Worm (Caenorhabditis elegans) whole organism, L4/young adult: ENCODE measurements around the gene chtb-3.

Experiments
- W03F9.2 ChIP-seq: fragments of 150-350 bp; optimal IDR thresholded peaks from 2 replicates; lab custom pipeline; 2014; ENCODE audit warnings: missing biosample characterization, missing genetic modification characterization
- dao-5 ChIP-seq: sonication (generic microtip); optimal IDR thresholded peaks from 2 replicates; lab custom pipeline; 2016; ENCODE audit warnings: missing genotype, missing genetic modification characterization, moderate library complexity, missing compliant biosample characterization
- him-1 ChIP-seq: sonication (generic microtip); optimal IDR thresholded peaks from 2 replicates; lab custom pipeline; 2016; ENCODE audit warnings: missing genotype, missing genetic modification reagents, missing genetic modification characterization, missing compliant biosample characterization

Gene chtb-3

DNA sequence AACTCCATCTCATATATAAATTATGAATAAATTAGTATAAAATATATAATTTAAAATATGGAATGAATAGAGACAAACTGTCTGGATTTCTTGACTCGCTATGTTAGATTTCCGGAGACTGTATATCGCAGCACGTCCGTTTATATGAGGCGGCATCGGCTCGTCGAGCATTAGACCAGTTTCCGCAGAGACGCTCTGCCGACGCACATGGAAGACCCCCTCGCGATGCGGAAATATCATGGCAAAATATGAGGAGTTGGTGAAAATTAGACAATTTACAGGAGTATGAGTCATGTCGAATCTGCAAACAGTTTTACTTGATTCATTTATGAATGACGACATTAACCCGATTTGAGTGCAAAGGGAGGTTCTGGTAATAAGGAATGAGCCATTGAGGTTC, at the start of gene chtb-3:
TSS of gene chtb-3 (minus strand) at position 101 of the 400 bp plus-strand sequence.
- no peak for TF ChIP-seq him-1
- no peak for TF ChIP-seq dao-5 (tag; lab: Kevin White, UChicago)
- TF ChIP-seq W03F9.2 (tag; lab: Kevin White, UChicago): no peak

DNA sequence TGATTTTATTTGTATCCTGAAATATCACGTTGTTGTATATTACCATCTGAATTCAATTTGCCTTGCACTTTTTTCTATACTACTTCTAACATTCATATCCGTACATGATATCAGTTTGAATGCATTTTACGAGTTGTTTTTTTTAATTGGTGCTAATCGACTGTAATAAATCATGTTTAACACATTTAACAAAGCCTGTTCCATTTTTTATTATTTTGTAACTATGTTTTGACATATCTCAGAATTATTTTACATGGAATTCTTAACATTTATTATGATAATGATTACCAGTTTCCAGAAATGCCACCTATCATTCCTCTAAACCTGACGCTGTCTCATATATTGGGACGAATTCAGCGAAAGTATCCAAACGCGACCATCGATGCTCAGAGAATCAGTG, 46.3 kb upstream of the chtb-3 start, which contains the start of gene C03B1.3:
TSS of gene C03B1.3 (plus strand) at position 301 of the 400 bp plus-strand sequence.
- TF ChIP-seq him-1 (no peak), dao-5 (tag; lab: Kevin White, UChicago) (no peak)

DNA sequence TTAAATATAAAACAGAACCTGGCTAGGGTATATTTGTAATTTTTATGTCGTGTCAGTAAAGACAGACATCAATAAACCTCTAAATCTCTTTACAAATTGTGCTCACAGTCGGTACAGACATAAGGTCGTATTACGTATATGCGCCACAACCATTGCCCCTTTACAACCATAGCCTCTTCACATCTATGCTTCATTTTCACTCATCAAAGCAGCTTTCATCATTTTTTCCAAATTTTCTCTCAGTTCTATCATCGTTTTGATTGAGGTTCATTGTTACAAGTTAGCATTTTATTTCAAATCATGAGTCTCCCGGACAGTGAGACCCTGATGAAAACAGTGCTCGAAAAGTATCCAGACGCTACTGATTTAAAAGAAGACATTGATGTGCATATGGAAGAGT, 44.8 kb upstream of the chtb-3 start, which contains the start of gene C03B1.4:
TSS of gene C03B1.4 (plus strand) at position 301 of the 400 bp plus-strand sequence.
- TF ChIP-seq him-1 (no peak), W03F9.2 (tag; lab: Kevin White, UChicago) (no peak), dao-5 (tag; lab: Kevin White, UChicago) (no peak)

DNA sequence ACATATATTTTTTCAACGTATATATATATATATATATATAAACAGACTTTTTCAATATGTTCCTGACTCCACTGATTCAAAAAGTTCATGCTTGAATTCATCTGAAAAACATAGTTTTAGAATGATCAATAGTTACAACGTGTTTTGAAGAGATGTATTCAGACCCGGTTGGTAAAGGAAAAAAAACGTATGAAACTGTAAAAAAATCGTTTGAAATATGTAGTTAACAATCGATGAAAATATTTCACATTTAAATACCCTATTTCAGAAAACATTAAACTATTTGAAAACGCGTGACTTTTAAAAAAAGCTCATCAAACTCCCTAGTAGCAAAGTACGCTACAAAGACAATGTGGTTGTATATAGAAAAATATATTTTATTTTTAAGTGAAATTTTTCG, 41.2 kb upstream of the chtb-3 start, which contains the start of gene C03B1.14:
TSS of gene C03B1.14 (minus strand) at position 101 of the 400 bp plus-strand sequence.
- TF ChIP-seq him-1: no peak
- no peak for TF ChIP-seq dao-5 (tag; lab: Kevin White, UChicago)
- no peak for TF ChIP-seq W03F9.2 (tag; lab: Kevin White, UChicago)

DNA sequence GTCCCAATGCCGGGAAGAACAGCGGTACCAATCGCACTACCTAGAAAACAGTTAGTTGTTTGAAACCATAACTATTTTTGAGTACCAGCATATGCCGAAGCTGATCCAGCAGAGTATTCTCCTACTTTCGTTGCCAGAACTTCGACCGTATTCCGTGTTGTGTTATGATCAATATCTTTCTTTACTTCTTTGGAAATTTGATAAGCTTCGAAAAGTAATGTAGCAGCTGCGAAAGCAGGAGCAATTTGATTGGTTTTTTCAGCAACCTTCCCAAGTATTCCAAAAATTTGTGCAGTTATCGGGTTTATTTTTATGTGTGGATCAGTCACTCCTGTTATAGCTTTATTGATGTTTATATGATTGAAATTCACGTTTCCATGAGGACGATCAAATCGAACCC, 40.6 kb upstream of the chtb-3 start:
- no peak for TF ChIP-seq W03F9.2 (tag; lab: Kevin White, UChicago)
- no peak for TF ChIP-seq him-1
- TF ChIP-seq dao-5 (tag; lab: Kevin White, UChicago): no peak

DNA sequence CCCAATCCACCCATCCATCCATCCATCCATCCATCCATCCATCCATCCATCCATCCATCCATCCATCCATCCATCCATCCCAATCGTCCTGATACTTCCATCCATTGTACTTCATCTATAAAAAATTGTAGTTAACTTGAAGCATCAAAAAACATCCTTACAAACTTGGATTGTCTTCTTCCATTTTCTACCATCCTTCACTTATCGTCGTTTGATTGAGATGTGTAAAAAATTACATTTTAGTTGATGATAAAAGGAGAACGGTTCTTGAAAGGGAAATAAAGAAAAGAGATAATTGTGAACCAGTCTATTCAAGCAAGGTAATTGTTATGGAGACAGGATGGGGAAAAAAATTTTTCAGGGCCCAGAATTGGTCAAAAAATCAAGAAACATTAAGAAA, 38.3 kb upstream of the chtb-3 start, which contains the start of gene C03B1.10:
TSS of gene C03B1.10 (minus strand) at position 101 of the 400 bp plus-strand sequence.
- TF ChIP-seq dao-5 (tag; lab: Kevin White, UChicago): no peak
- TF ChIP-seq W03F9.2 (tag; lab: Kevin White, UChicago): no peak
- TF ChIP-seq him-1: no peak

DNA sequence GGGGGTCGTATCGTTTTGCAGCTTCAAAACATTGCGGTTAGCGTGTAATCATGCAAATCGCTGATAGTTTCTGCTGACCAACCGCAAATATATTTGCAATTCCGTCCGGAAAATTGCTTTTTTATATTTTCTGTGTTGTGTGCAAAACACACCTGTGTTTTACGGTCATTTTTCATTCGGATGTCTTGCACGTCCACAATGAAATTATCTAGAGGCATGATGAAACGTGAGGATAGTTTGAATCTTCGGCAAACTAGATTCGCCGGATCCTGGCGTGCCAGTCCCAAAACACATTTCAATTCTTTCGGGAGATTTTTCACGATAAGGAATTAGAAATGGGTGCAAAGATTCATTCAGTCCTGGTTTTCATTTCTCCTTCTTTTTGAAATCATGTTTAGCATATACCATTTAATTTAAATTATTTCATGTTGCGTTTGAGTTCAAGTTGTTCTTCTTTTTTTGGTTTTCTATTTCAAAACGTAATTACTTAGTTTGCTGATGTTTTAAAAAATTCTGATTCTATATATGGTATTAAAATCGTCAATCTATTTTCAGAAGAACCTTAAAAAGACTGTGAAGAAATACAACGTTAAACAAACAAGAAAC, 35.7 kb upstream of the chtb-3 start, which contains the start of gene C03B1.5:
TSS of gene C03B1.5 (plus strand) at position 556 of the 606 bp plus-strand sequence.
- no peak for TF ChIP-seq W03F9.2 (tag; lab: Kevin White, UChicago)
- no peak for TF ChIP-seq him-1
- TF ChIP-seq dao-5 (tag; lab: Kevin White, UChicago): no peak

DNA sequence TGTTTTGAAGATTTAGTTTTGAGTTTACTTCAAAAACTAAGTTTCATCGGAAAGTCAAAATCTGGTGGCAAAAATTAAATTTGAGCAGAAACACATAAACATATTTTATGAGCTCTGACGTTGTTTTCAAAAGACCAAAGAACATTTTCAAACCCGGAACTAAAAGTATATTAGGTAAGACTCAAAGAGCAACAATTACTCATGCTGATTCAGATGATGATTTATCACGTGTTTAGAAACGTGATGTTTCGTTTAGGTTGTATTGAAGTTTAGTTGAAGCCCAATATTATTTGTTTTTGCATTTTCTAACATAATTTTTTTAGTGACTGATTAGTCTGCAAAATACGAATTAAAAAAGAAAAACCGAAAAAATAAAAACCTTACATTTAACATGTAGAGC, 34.3 kb upstream of the chtb-3 start:
- TF ChIP-seq him-1: no peak

DNA sequence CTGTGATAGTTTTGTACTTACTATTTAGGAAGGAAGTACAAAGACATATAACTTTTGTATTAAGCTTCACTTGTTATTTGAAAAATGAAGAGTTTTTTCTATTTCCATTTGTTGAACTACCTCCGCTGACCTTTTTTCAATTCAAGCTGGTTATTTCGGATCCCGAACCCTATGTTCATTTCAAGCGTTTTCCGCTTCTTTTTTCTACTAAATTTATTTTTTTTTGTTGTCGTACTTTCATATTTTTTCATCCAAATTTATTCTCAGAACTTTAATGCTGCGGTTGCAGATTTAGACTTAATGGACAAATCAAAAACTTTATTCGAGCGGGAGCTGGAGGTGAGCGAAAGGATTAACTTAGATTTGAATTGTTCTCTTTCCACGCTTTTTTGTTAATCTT, 30.6 kb upstream of the chtb-3 start, which contains the start of gene C03B1.6:
TSS of gene C03B1.6 (plus strand) at position 301 of the 400 bp plus-strand sequence.
- no peak for TF ChIP-seq dao-5 (tag; lab: Kevin White, UChicago)
- TF ChIP-seq W03F9.2 (tag; lab: Kevin White, UChicago): no peak
- TF ChIP-seq him-1: no peak

DNA sequence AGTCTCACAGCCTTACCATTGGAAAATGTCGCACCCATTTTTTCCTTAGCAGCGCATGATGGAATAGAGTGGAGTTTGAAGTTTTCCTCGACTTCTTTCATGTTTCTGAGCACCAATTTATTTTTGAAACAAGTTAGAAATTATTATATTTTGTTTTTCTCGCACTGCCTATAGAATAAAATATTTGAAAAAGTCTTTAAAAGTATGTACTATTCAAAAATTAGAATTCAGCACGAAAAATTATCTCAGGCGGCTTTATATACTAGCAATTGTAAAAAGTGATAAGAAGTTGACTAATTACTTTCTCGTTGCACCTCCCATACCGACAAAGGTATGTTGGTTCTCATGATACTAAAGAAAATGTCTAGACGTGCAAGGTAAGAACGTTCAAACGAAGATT, 27.6 kb upstream of the chtb-3 start, which contains the start of gene C03B1.9:
TSS of gene C03B1.9 (minus strand) at position 101 of the 400 bp plus-strand sequence.
- TF ChIP-seq W03F9.2 (tag; lab: Kevin White, UChicago): no peak
- no peak for TF ChIP-seq dao-5 (tag; lab: Kevin White, UChicago)
- no peak for TF ChIP-seq him-1

DNA sequence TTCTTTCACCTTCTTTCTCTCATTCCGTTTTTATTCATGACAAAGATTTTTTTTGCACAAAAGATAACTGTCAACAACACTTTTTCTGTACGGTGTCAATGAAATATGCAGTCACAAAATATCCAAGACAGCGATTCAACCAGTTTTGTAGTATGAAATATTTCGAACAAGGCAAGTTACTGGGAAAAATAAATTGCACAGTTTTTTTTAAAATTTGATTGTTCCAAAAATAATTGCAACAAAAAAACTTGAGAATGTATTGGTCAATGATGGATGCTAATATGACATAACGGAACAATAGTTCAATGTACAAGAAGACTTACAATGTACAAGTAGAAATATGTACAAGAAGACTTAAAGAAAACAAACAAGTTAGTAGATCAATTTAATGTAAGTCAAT, 26.3 kb upstream of the chtb-3 start:
- TF ChIP-seq dao-5 (tag; lab: Kevin White, UChicago) (no peak), him-1 (no peak), W03F9.2 (tag; lab: Kevin White, UChicago) (no peak)

DNA sequence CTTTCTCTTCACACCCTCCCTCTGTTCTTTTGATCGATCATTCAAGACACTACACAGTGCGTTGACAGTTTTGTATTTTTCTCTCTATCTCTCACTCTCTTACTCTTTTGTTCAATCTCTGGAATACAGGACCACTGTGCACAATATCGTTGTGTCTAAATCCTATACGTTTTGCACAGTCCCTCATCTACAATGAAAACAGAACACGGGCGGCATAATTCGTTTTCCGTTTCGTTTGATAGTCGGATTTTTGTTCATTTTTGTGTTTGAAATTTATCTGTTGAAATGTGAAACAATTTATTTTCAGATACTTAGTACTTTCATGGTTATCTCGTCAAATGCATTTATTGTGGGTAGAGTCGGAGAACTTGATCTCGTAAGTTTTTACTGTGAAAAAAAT, 22.1 kb upstream of the chtb-3 start, which contains the start of gene C03B1.7:
TSS of gene C03B1.7 (plus strand) at position 301 of the 400 bp plus-strand sequence.
- TF ChIP-seq W03F9.2 (tag; lab: Kevin White, UChicago) (no peak), dao-5 (tag; lab: Kevin White, UChicago) (no peak), him-1 (no peak)

DNA sequence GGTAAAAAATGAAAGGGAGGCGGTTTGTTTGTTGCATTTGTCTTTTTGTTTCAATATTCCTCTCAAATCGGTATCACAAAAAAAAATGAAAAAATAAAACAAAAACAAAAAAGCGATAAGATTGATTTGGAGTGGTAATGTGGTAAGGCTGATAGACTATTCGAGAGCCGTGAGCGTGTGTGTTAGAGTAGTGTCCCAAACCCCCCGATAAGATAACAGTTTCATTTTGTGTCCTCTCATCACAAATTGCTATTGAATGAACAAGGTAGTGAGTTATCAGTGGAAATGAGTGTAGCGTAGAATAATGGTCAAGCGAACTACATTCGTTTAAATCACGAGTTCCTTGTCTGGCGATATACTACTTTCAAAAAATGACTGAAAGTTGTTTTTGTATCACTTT, 19.0 kb upstream of the chtb-3 start:
- no peak for TF ChIP-seq dao-5 (tag; lab: Kevin White, UChicago)
- no peak for TF ChIP-seq W03F9.2 (tag; lab: Kevin White, UChicago)

DNA sequence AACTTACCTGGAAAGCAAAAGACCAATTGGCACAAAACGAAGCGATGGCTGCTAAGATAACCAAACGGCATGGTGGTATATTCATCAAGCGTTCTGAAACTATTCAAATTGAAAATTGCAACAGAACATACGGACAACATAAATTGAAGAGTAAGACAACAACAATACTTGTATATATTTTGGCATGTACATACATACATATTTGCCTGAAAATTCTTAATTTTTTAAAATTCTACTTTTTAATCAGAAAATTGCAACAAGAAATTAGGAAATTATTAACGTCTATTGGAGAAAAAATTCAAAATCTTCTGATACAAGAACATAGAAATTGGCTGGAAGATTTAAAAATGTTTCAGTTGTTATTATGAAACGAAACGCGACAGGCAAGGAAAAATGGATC, 18.5 kb upstream of the chtb-3 start, which contains the start of gene C03B1.13:
TSS of gene C03B1.13 (minus strand) at position 101 of the 400 bp plus-strand sequence.
- TF ChIP-seq W03F9.2 (tag; lab: Kevin White, UChicago) (no peak), dao-5 (tag; lab: Kevin White, UChicago) (no peak), him-1 (no peak)

DNA sequence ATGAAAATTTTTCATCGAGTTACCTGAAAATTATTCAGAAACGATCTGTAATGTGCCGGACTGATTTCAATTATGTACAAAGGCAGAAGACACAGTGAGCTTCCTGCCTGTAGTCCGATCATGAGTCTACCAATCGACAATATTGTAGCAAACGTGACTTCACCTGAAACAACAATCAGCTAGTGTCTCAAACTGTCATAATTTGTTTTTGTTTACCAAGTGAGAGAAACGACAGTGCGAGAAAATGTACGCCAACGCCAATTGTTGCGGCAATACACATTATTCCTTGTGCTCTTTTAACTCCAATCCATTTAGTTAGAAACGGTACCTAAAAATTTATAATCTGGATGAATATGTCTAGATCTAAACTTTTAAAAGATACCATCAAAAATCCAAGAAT, 17.9 kb upstream of the chtb-3 start:
- no peak for TF ChIP-seq him-1
- TF ChIP-seq dao-5 (tag; lab: Kevin White, UChicago): no peak
- TF ChIP-seq W03F9.2 (tag; lab: Kevin White, UChicago): no peak
